Fruit fly (Drosophila melanogaster): ENCODE data around the gene CG32457.

CG32457 gene

DNA sequence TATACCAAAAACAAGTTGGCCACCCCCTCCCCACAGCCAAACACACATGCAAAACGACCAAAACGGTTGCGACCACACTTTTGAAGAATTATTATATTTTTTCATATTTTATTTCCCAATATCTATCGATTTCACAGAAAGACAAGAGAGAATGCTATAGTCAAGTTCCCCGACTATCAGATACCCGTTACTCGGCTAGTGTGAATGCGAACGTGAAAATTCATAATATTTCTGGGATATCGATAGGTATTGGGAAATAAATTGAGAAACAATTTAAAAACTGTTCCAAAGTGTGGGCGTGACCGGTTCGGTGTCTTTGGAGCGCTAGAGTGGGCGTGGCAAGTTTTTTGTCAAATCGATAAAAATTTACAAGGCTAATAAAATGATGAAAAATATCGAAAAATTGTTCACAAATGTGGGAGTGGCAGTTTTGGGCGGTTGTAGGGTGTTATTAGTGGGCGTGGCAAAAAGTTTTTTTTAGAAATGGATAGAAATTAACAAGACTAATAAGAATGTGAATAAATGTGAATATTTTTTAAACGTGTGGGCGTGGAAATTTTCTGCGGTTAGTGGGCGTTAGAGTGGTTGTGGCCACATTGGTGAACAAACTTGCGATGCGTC, 35.1 kb downstream of the CG32457 start:
- TF ChIP-seq CG8478 (optimal IDR thresholded peaks at IDR 0.05) (no peak), CTCF (optimal IDR thresholded peaks at IDR 0.05) (no peak)

Measured in S2 (cell line).